Fruit fly (Drosophila melanogaster) whole organism, embryonic: ENCODE measurements around the gene CG11912.

Experiments
- Atf6 ChIP-seq: fragments of 200-800 bp; sonication (Bioruptor generic); IDR thresholded peaks from 2 replicates; pipeline ENCODE4 v1.3.6; 2022; ENCODE audit warnings: missing biosample characterization, missing genetic modification characterization
- CG10209 ChIP-seq: fragments of 200-800 bp; sonication (Bioruptor generic); optimal IDR thresholded peaks from 3 replicates; lab custom pipeline; 2017; ENCODE audit warnings: missing biosample characterization, mild to moderate bottlenecking, missing genetic modification characterization, missing genetic modification reagents
- CG10366 ChIP-seq: fragments of 200-800 bp; sonication (Bioruptor generic); IDR thresholded peaks from 2 replicates; pipeline ENCODE4 v1.3.6; 2022; ENCODE audit warnings: missing biosample characterization, missing genetic modification characterization
- CG12155 ChIP-seq: fragments of 200-800 bp; sonication (Bioruptor generic); optimal IDR thresholded peaks from 3 replicates; lab custom pipeline; 2016; ENCODE audit warnings: missing biosample characterization, missing genetic modification characterization
- CG12219 ChIP-seq: fragments of 200-800 bp; sonication (Bioruptor generic); optimal IDR thresholded peaks from 3 replicates; lab custom pipeline; 2018; ENCODE audit warnings: missing biosample characterization, mild to moderate bottlenecking, missing genetic modification characterization
- CG15479 ChIP-seq: fragments of 200-800 bp; sonication (Bioruptor generic); optimal IDR thresholded peaks from 3 replicates; lab custom pipeline; 2019; ENCODE audit warnings: missing biosample characterization, mild to moderate bottlenecking, missing genetic modification characterization, moderate library complexity
- CG1792 ChIP-seq: fragments of 200-800 bp; sonication (Bioruptor generic); optimal IDR thresholded peaks from 2 replicates; lab custom pipeline; 2016; ENCODE audit warnings: missing biosample characterization, missing genetic modification characterization
- CG18599 ChIP-seq: fragments of 200-800 bp; sonication (Bioruptor generic); optimal IDR thresholded peaks from 3 replicates; lab custom pipeline; 2017; ENCODE audit warnings: missing biosample characterization, missing genetic modification characterization, mild to moderate bottlenecking, moderate library complexity, missing genetic modification reagents
- CG2202 ChIP-seq: fragments of 200-800 bp; sonication (Bioruptor generic); optimal IDR thresholded peaks from 2 replicates; lab custom pipeline; 2018; ENCODE audit warnings: missing biosample characterization, mild to moderate bottlenecking, missing genetic modification characterization
- CG30403 ChIP-seq: fragments of 200-800 bp; sonication (Bioruptor generic); optimal IDR thresholded peaks from 3 replicates; lab custom pipeline; 2016; ENCODE audit warnings: missing biosample characterization, missing genetic modification characterization
- CG3163 ChIP-seq: fragments of 200-800 bp; sonication (Bioruptor generic); optimal IDR thresholded peaks from 3 replicates; lab custom pipeline; 2016; ENCODE audit warnings: missing biosample characterization, missing genetic modification characterization
- CG4820 ChIP-seq: fragments of 200-800 bp; sonication (Bioruptor generic); optimal IDR thresholded peaks from 3 replicates; lab custom pipeline; 2016; ENCODE audit warnings: missing biosample characterization, missing genetic modification characterization
- CG6854 ChIP-seq: fragments of 200-800 bp; sonication (Bioruptor generic); optimal IDR thresholded peaks from 3 replicates; lab custom pipeline; 2017; ENCODE audit warnings: missing biosample characterization, mild to moderate bottlenecking, missing genetic modification characterization
- CG7372 ChIP-seq: fragments of 200-800 bp; sonication (Bioruptor generic); IDR thresholded peaks from 2 replicates; pipeline ENCODE4 v1.3.6; 2022; ENCODE audit warnings: missing biosample characterization, missing genetic modification characterization
- CG7963 ChIP-seq: fragments of 200-800 bp; sonication (Bioruptor generic); IDR thresholded peaks from 3 replicates; pipeline ENCODE4 v1.3.6; 2022; ENCODE audit warnings: missing biosample characterization, missing genetic modification characterization; ENCODE audit not compliant: partially characterized antibody
- CG8924 ChIP-seq: fragments of 200-800 bp; optimal IDR thresholded peaks from 3 replicates; lab custom pipeline; 2019; ENCODE audit warnings: missing biosample characterization, mild to moderate bottlenecking, missing genetic modification characterization, moderate library complexity
- CG8944 ChIP-seq: fragments of 200-800 bp; sonication (Bioruptor generic); optimal IDR thresholded peaks from 3 replicates; lab custom pipeline; 2016; ENCODE audit warnings: missing biosample characterization, missing genetic modification characterization
- CG9437 ChIP-seq: fragments of 200-800 bp; sonication (Bioruptor generic); optimal IDR thresholded peaks from 2 replicates; lab custom pipeline; 2018; ENCODE audit warnings: missing biosample characterization, mild to moderate bottlenecking, missing genetic modification characterization
- CG9932 ChIP-seq: fragments of 200-800 bp; sonication (Bioruptor generic); IDR thresholded peaks from 2 replicates; pipeline ENCODE4 v1.3.6; 2022; ENCODE audit warnings: missing biosample characterization, missing genetic modification characterization
- Dip3 ChIP-seq: fragments of 200-800 bp; sonication (Bioruptor generic); optimal IDR thresholded peaks from 3 replicates; lab custom pipeline; 2016; ENCODE audit warnings: missing biosample characterization, missing genetic modification characterization
- Dp ChIP-seq: fragments of 200-800 bp; sonication (Bioruptor generic); optimal IDR thresholded peaks from 2 replicates; lab custom pipeline; 2018; ENCODE audit warnings: missing biosample characterization, mild to moderate bottlenecking, missing genetic modification characterization, moderate library complexity
- Eip74EF ChIP-seq, 2 experiments: fragments of 200-800 bp in 1 of 2; fragments of >200 bp in 1 of 2; sonication (Bioruptor generic) in 1 of 2; optimal IDR thresholded peaks; 2 replicates each; lab custom pipeline; 2017 to 2019; ENCODE audit warnings: missing biosample characterization in 2 of 2, missing genetic modification characterization in 2 of 2, mild to moderate bottlenecking in 1 of 2, moderate library complexity in 1 of 2
- Fer2 ChIP-seq: fragments of 200-800 bp; sonication (Bioruptor generic); optimal IDR thresholded peaks from 2 replicates; lab custom pipeline; 2018; ENCODE audit warnings: missing biosample characterization, mild to moderate bottlenecking, missing genetic modification characterization, moderate library complexity
- Hr3 ChIP-seq: fragments of 200-800 bp; sonication (Bioruptor generic); optimal IDR thresholded peaks from 3 replicates; lab custom pipeline; 2016; ENCODE audit warnings: missing biosample characterization, missing genetic modification characterization
- Kr ChIP-seq: fragments of 200-800 bp; sonication (Bioruptor generic); optimal IDR thresholded peaks from 2 replicates; lab custom pipeline; 2017; ENCODE audit warnings: missing biosample characterization, mild to moderate bottlenecking, missing genetic modification characterization
- Lhr ChIP-seq: fragments of 200-800 bp; sonication (Bioruptor generic); optimal IDR thresholded peaks from 3 replicates; lab custom pipeline; 2017; ENCODE audit warnings: mild to moderate bottlenecking, missing biosample characterization, missing genetic modification reagents, missing genetic modification characterization
- Nf-YA ChIP-seq: fragments of 200-800 bp; sonication (Bioruptor generic); IDR thresholded peaks from 2 replicates; pipeline ENCODE4 v1.3.6; 2022; ENCODE audit warnings: missing biosample characterization, missing genetic modification characterization
- NfI ChIP-seq: fragments of 200-800 bp; sonication (Bioruptor generic); optimal IDR thresholded peaks from 3 replicates; lab custom pipeline; 2018; ENCODE audit warnings: missing biosample characterization, mild to moderate bottlenecking, missing genetic modification characterization, moderate library complexity
- Ravus ChIP-seq: fragments of 200-800 bp; sonication (Bioruptor generic); IDR thresholded peaks from 2 replicates; pipeline ENCODE4 v1.3.6; 2022; ENCODE audit warnings: missing biosample characterization, missing genetic modification characterization
- Rx ChIP-seq: fragments of 200-800 bp; sonication (Bioruptor generic); IDR thresholded peaks from 2 replicates; pipeline ENCODE4 v1.3.6; 2022; ENCODE audit warnings: missing biosample characterization, missing genetic modification characterization
- Xrp1 ChIP-seq: fragments of 200-800 bp; sonication (Bioruptor generic); IDR thresholded peaks from 2 replicates; pipeline ENCODE4 v1.3.6; 2022; ENCODE audit warnings: missing biosample characterization, missing genetic modification characterization
- ab ChIP-seq: fragments of 200-800 bp; sonication (Bioruptor generic); optimal IDR thresholded peaks from 2 replicates; lab custom pipeline; 2016; ENCODE audit warnings: missing biosample characterization, missing genetic modification characterization
- chif ChIP-seq, 2 experiments: fragments of 200-800 bp; sonication (Bioruptor generic); optimal IDR thresholded peaks; 3 replicates each; lab custom pipeline; 2016; ENCODE audit warnings: missing biosample characterization in 2 of 2, missing genetic modification characterization in 2 of 2
- croc ChIP-seq: fragments of 200-800 bp; sonication (Bioruptor generic); conservative IDR thresholded peaks from 3 replicates; pipeline ENCODE4 v1.3.6; 2022; ENCODE audit warnings: missing biosample characterization, missing genetic modification characterization
- gem ChIP-seq: fragments of 200-800 bp; sonication (Bioruptor generic); optimal IDR thresholded peaks from 2 replicates; lab custom pipeline; 2019; ENCODE audit warnings: missing biosample characterization, mild to moderate bottlenecking, missing genetic modification characterization, moderate library complexity
- grau ChIP-seq: fragments of 200-800 bp; optimal IDR thresholded peaks from 3 replicates; lab custom pipeline; 2019; ENCODE audit warnings: missing biosample characterization, mild to moderate bottlenecking, missing genetic modification characterization, moderate library complexity
- gsb ChIP-seq: fragments of 200-800 bp; sonication (Bioruptor generic); IDR thresholded peaks from 2 replicates; pipeline ENCODE4 v1.3.6; 2022; ENCODE audit warnings: missing biosample characterization, missing genetic modification characterization
- hbn ChIP-seq: fragments of 200-800 bp; sonication (Bioruptor generic); IDR thresholded peaks from 2 replicates; pipeline ENCODE4 v1.3.6; 2022; ENCODE audit warnings: missing biosample characterization, missing genetic modification characterization; ENCODE audit not compliant: partially characterized antibody
- knrl ChIP-seq: fragments of 200-800 bp; sonication (Bioruptor generic); IDR thresholded peaks from 3 replicates; pipeline ENCODE4 v1.3.6; 2022; ENCODE audit warnings: missing biosample characterization, missing genetic modification characterization; ENCODE audit not compliant: partially characterized antibody
- lbe ChIP-seq: fragments of 200-800 bp; sonication (Bioruptor generic); optimal IDR thresholded peaks from 2 replicates; lab custom pipeline; 2016; ENCODE audit warnings: missing biosample characterization, mild to moderate bottlenecking, missing genetic modification characterization
- luna ChIP-seq: fragments of 200-800 bp; sonication (Bioruptor generic); optimal IDR thresholded peaks from 2 replicates; lab custom pipeline; 2016; ENCODE audit warnings: missing biosample characterization, missing genetic modification characterization
- pho ChIP-seq: fragments of 200-800 bp; sonication (Bioruptor generic); optimal IDR thresholded peaks from 2 replicates; lab custom pipeline; 2016; ENCODE audit warnings: missing biosample characterization, missing genetic modification characterization
- pnt ChIP-seq: fragments of 200-800 bp; sonication (Bioruptor generic); optimal IDR thresholded peaks from 3 replicates; lab custom pipeline; 2016; ENCODE audit warnings: missing biosample characterization, missing genetic modification characterization
- psq ChIP-seq: fragments of 200-800 bp; sonication (Bioruptor generic); optimal IDR thresholded peaks from 2 replicates; lab custom pipeline; 2017; ENCODE audit warnings: missing biosample characterization, missing genetic modification characterization
- ro ChIP-seq: fragments of 200-800 bp; sonication (Bioruptor generic); IDR thresholded peaks from 2 replicates; pipeline ENCODE4 v1.3.6; 2022; ENCODE audit warnings: missing biosample characterization, missing genetic modification characterization
- run ChIP-seq: fragments of 200-800 bp; sonication (Bioruptor generic); optimal IDR thresholded peaks from 3 replicates; lab custom pipeline; 2018; ENCODE audit warnings: missing biosample characterization, mild to moderate bottlenecking, missing genetic modification characterization
- sr ChIP-seq: fragments of 200-800 bp; sonication (Bioruptor generic); IDR thresholded peaks from 3 replicates; pipeline ENCODE4 v1.3.6; 2022; ENCODE audit warnings: missing biosample characterization, missing genetic modification characterization
- usp ChIP-seq: fragments of >200 bp; optimal IDR thresholded peaks from 2 replicates; lab custom pipeline; 2017; ENCODE audit warnings: missing biosample characterization, missing genetic modification characterization
- vnd ChIP-seq: fragments of 200-800 bp; sonication (Bioruptor generic); IDR thresholded peaks from 3 replicates; pipeline ENCODE4 v1.3.6; 2022; ENCODE audit warnings: missing biosample characterization, missing genetic modification characterization; ENCODE audit not compliant: partially characterized antibody
- zen ChIP-seq: fragments of 200-800 bp; sonication (Bioruptor generic); optimal IDR thresholded peaks from 3 replicates; lab custom pipeline; 2018; ENCODE audit warnings: missing biosample characterization, mild to moderate bottlenecking, missing genetic modification characterization, moderate library complexity
- zf30C ChIP-seq: fragments of 200-800 bp; sonication (Bioruptor generic); optimal IDR thresholded peaks from 3 replicates; lab custom pipeline; 2018; ENCODE audit warnings: missing biosample characterization, mild to moderate bottlenecking, missing genetic modification characterization

The CG11912 gene

DNA sequence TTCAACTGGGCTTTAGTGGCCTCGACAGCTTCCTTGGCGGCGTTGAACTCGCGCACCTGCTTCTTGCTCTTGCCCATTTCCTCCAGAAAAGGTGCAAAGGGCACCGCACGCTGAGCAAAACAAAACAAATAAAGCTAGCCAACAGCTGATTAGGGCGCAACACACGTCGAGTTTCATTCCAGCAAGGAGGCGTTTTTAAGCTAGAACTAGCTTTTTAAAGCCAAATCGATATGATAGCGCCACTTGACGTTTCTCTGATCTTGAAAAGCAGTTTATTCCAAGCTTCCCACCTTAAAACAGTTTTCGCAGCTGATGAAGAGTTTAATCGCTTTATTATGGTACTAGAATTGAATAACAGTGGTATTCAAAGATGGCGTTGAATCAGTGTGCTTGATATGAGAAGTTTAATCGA lies 36.0 kb downstream of the CG11912 start, which contains the start of gene CG11601 (continued):
- TF ChIP-seq gem (tag; lab: Kevin White, UChicago) = no peak
- TF ChIP-seq run (tag; lab: Kevin White, UChicago) = no peak
- peak; percentile 61 for TF ChIP-seq Dp (GFP tag; lab: Kevin White, UChicago)
- peak; percentile 4 for TF ChIP-seq Hr3 (GFP tag; lab: Kevin White, UChicago)
- TF ChIP-seq CG10209 (GFP tag; lab: Kevin White, UChicago) = peak; percentile 7
- no peak for TF ChIP-seq ab (GFP tag; lab: Kevin White, UChicago)
- TF ChIP-seq CG15479 = no peak
- no peak for TF ChIP-seq Ravus (GFP tag; lab: Robert Waterston, UW)
- TF ChIP-seq Fer2 = no peak
- no peak for TF ChIP-seq ro (GFP tag; lab: Robert Waterston, UW)
- TF ChIP-seq CG8944 (GFP tag; lab: Kevin White, UChicago) = no peak
- no peak for TF ChIP-seq Lhr (GFP tag; lab: Kevin White, UChicago)
- peak; percentile 25; the same call in 1 of the 2 replicates for TF ChIP-seq hbn (GFP tag; lab: Robert Waterston, UW)
- 0 out of 2 replicates have a peak, but pooled peaks have one; percentile 12 for TF ChIP-seq Rx (GFP tag; lab: Robert Waterston, UW)
- peak; percentile 6 for TF ChIP-seq Dip3 (GFP tag; lab: Kevin White, UChicago)
- no peak for TF ChIP-seq lbe (GFP tag; lab: Kevin White, UChicago)
- peak; percentile 59 for TF ChIP-seq CG30403 (GFP tag; lab: Kevin White, UChicago)
- TF ChIP-seq CG6854 = no peak
- TF ChIP-seq zen (tag; lab: Kevin White, UChicago) = no peak
- TF ChIP-seq sr (GFP tag; lab: Robert Waterston, UW) = no peak
- TF ChIP-seq CG7372 (GFP tag; lab: Robert Waterston, UW) = no peak
- TF ChIP-seq chif (GFP tag; optimal IDR thresholded peaks at IDR 0.05; lab: Kevin White, UChicago) = peak in 1 of 2 experiments; percentile 13
- TF ChIP-seq grau (tag; lab: Kevin White, UChicago) = peak; percentile 40
- TF ChIP-seq gsb (GFP tag; lab: Robert Waterston, UW) = no peak
- peak; percentile 59 for TF ChIP-seq pho (GFP tag; lab: Kevin White, UChicago)
- no peak for TF ChIP-seq CG12155 (GFP tag; lab: Kevin White, UChicago)
- TF ChIP-seq CG3163 (GFP tag; lab: Kevin White, UChicago) = no peak
- TF ChIP-seq CG4820 (GFP tag; lab: Kevin White, UChicago) = peak; percentile 26
- no peak for TF ChIP-seq croc (GFP tag; lab: Robert Waterston, UW)
- no peak for TF ChIP-seq CG12219 (GFP tag; lab: Kevin White, UChicago)
- TF ChIP-seq CG7963 (GFP tag; lab: Robert Waterston, UW) = no peak
- peak; percentile 13 for TF ChIP-seq CG8924
- peak; percentile 44 for TF ChIP-seq psq
- peak; percentile 57; the same call in 2 of the 3 replicates for TF ChIP-seq knrl (GFP tag; lab: Robert Waterston, UW)
- TF ChIP-seq NfI = peak; percentile 28
- peak; percentile 0 for TF ChIP-seq pnt
- no peak for TF ChIP-seq zf30C
- peak; percentile 20; the same call in 1 of the 2 replicates for TF ChIP-seq Atf6
- TF ChIP-seq vnd (GFP tag; lab: Robert Waterston, UW) = 0 out of 3 replicates have a peak, but pooled peaks have one; percentile 19
- no peak for TF ChIP-seq CG2202 (tag; lab: Kevin White, UChicago)
- TF ChIP-seq CG9932 (GFP tag; lab: Robert Waterston, UW) = peak; percentile 49
- peak in 1 of 2 experiments; percentile 57 for TF ChIP-seq Eip74EF (GFP tag; optimal IDR thresholded peaks at IDR 0.05; lab: Kevin White, UChicago)
- no peak for TF ChIP-seq luna (GFP tag; lab: Kevin White, UChicago)
- TF ChIP-seq usp (GFP tag; lab: Kevin White, UChicago) = no peak
- TF ChIP-seq CG1792 (GFP tag; lab: Kevin White, UChicago) = peak; percentile 70
- TF ChIP-seq CG10366 (GFP tag; lab: Robert Waterston, UW) = peak; percentile 33; the same call in 1 of the 2 replicates
- no peak for TF ChIP-seq Nf-YA (GFP tag; lab: Robert Waterston, UW)
- TF ChIP-seq CG18599 (GFP tag; lab: Kevin White, UChicago) = no peak
- TF ChIP-seq Kr (GFP tag; lab: Kevin White, UChicago) = no peak
- peak; percentile 52; the same call in 1 of the 2 replicates for TF ChIP-seq Xrp1
- TF ChIP-seq CG9437 (GFP tag; lab: Kevin White, UChicago) = no peak
